Worm (Caenorhabditis elegans) whole organism, L4 larva: ENCODE results near the gene nkat-1.
A peak's percentile ranks its signal among the peaks of the same experiment; 100 is the strongest.

Experiments
- D1046.2 ChIP-seq: fragments of 200-800 bp; sonication (Bioruptor generic); IDR thresholded peaks from 2 replicates; pipeline ENCODE4 v1.3.6; 2022; ENCODE audit warnings: missing genetic modification characterization, missing compliant biosample characterization
- F10B5.3 ChIP-seq: sonication (generic microtip); optimal IDR thresholded peaks from 2 replicates; lab custom pipeline; 2016; ENCODE audit warnings: mild to moderate bottlenecking, missing genetic modification characterization, missing compliant biosample characterization
- F37D6.2 ChIP-seq: sonication (generic microtip); optimal IDR thresholded peaks from 2 replicates; lab custom pipeline; 2016; ENCODE audit warnings: mild to moderate bottlenecking, missing genetic modification characterization, missing compliant biosample characterization
- F49E8.2 ChIP-seq: sonication (generic microtip); optimal IDR thresholded peaks from 2 replicates; lab custom pipeline; 2016; ENCODE audit warnings: missing compliant biosample characterization, mild to moderate bottlenecking, missing genetic modification characterization, borderline replicate concordance
- R02D3.7 ChIP-seq: fragments of 150-350 bp; sonication (generic microtip); optimal IDR thresholded peaks from 3 replicates; lab custom pipeline; 2014; ENCODE audit warnings: missing biosample characterization, missing genetic modification characterization
- T20F7.1 ChIP-seq: fragments of 200-800 bp; sonication (Bioruptor generic); optimal IDR thresholded peaks from 2 replicates; lab custom pipeline; 2018; ENCODE audit warnings: mild to moderate bottlenecking, missing genetic modification characterization, missing compliant biosample characterization
- T26A8.4 ChIP-seq: fragments of 200-800 bp; sonication (Bioruptor generic); IDR thresholded peaks from 2 replicates; pipeline ENCODE4 v1.3.6; 2022; ENCODE audit warnings: missing genetic modification characterization, missing compliant biosample characterization
- aha-1 ChIP-seq: fragments of 150-350 bp; peaks from one replicate; lab custom pipeline; 2014; ENCODE audit warnings: missing biosample characterization, missing genetic modification characterization
- ama-1 ChIP-seq: fragments of 150-350 bp; optimal IDR thresholded peaks from 2 replicates; lab custom pipeline; 2014; ENCODE audit warnings: inconsistent platforms, mixed read lengths
- attf-4 ChIP-seq: sonication (generic microtip); optimal IDR thresholded peaks from 3 replicates; lab custom pipeline; 2017; ENCODE audit warnings: missing biosample characterization, missing genetic modification characterization
- ceh-44 ChIP-seq: fragments of 200-800 bp; sonication (Bioruptor generic); IDR thresholded peaks from 2 replicates; pipeline ENCODE4 v1.3.6; 2022; ENCODE audit warnings: missing genetic modification reagents, missing genetic modification characterization, missing compliant biosample characterization
- ceh-82 ChIP-seq: sonication (generic microtip); optimal IDR thresholded peaks from 2 replicates; lab custom pipeline; 2017; ENCODE audit warnings: missing biosample characterization, missing genetic modification characterization
- dmd-8 ChIP-seq: fragments of 200-800 bp; sonication (Bioruptor generic); IDR thresholded peaks from 2 replicates; pipeline ENCODE4 v1.3.6; 2022; ENCODE audit warnings: missing genetic modification characterization, missing compliant biosample characterization
- egl-27 ChIP-seq: sonication (generic microtip); optimal IDR thresholded peaks from 3 replicates; lab custom pipeline; 2017; ENCODE audit warnings: missing biosample characterization, missing genetic modification reagents, missing genetic modification characterization
- hlh-30 ChIP-seq: sonication (generic microtip); optimal IDR thresholded peaks from 2 replicates; lab custom pipeline; 2017; ENCODE audit warnings: antibody characterized with exemption, mild to moderate bottlenecking, missing genetic modification characterization, missing compliant biosample characterization; ENCODE audit not compliant: insufficient read depth
- hmg-1.1 ChIP-seq: fragments of 200-800 bp; sonication (Bioruptor generic); IDR thresholded peaks from 2 replicates; pipeline ENCODE4 v1.3.6; 2022; ENCODE audit warnings: missing genetic modification reagents, missing genetic modification characterization, missing compliant biosample characterization
- jun-1 ChIP-seq: fragments of 150-350 bp; optimal IDR thresholded peaks from 2 replicates; lab custom pipeline; 2014; ENCODE audit warnings: missing biosample characterization, missing genetic modification reagents, missing genetic modification characterization
- lin-1 ChIP-seq: fragments of 200-800 bp; sonication (Bioruptor generic); IDR thresholded peaks from 2 replicates; pipeline ENCODE4 v1.3.6; 2022; ENCODE audit warnings: missing genetic modification reagents, missing genetic modification characterization, missing compliant biosample characterization
- lin-13 ChIP-seq: fragments of 150-350 bp; optimal IDR thresholded peaks from 2 replicates; lab custom pipeline; 2014; ENCODE audit warnings: missing biosample characterization, missing genetic modification reagents, missing genetic modification characterization
- lin-15B ChIP-seq: fragments of 150-350 bp; sonication (generic microtip); optimal IDR thresholded peaks from 3 replicates; lab custom pipeline; 2014; ENCODE audit warnings: missing biosample characterization, missing genetic modification characterization
- lin-39 ChIP-seq: fragments of 150-350 bp; optimal IDR thresholded peaks from 2 replicates; lab custom pipeline; 2014; ENCODE audit warnings: missing biosample characterization, missing genetic modification reagents, missing genetic modification characterization
- lsy-2 ChIP-seq, 2 experiments: fragments of 150-350 bp in 1 of 2; sonication (generic microtip) in 1 of 2; optimal IDR thresholded peaks; 2 replicates each; lab custom pipeline; 2014 to 2017; ENCODE audit warnings: missing biosample characterization in 2 of 2, missing genetic modification characterization in 2 of 2
- madf-9 ChIP-seq: fragments of 200-800 bp; sonication (Bioruptor generic); conservative IDR thresholded peaks from 2 replicates; pipeline ENCODE4 v1.3.6; 2022; ENCODE audit warnings: missing genetic modification reagents, missing genetic modification characterization, missing compliant biosample characterization
- mdl-1 ChIP-seq, 2 experiments: fragments of 150-350 bp in 1 of 2; sonication (generic microtip) in 1 of 2; optimal IDR thresholded peaks; 2 replicates each; lab custom pipeline; 2014 to 2017; ENCODE audit warnings: missing biosample characterization in 2 of 2, missing genetic modification characterization in 2 of 2
- mdt-29 ChIP-seq: fragments of 200-800 bp; sonication (Bioruptor generic); IDR thresholded peaks from 2 replicates; pipeline ENCODE4 v1.3.6; 2022; ENCODE audit warnings: missing genetic modification reagents, missing genetic modification characterization, missing compliant biosample characterization
- mes-2 ChIP-seq: sonication (generic microtip); optimal IDR thresholded peaks from 2 replicates; lab custom pipeline; 2016; ENCODE audit warnings: missing genotype, mild to moderate bottlenecking, missing genetic modification characterization, missing compliant biosample characterization; ENCODE audit not compliant: poor library complexity, severe bottlenecking
- nhr-10 ChIP-seq: fragments of 150-350 bp; optimal IDR thresholded peaks from 2 replicates; lab custom pipeline; 2014; ENCODE audit warnings: missing biosample characterization, missing genetic modification characterization
- nhr-102 ChIP-seq: sonication (generic microtip); optimal IDR thresholded peaks from 2 replicates; lab custom pipeline; 2016; ENCODE audit warnings: mild to moderate bottlenecking, missing genetic modification characterization, moderate library complexity, missing compliant biosample characterization
- nhr-11 ChIP-seq: fragments of 150-350 bp; optimal IDR thresholded peaks from 2 replicates; lab custom pipeline; 2014; ENCODE audit warnings: missing biosample characterization, missing genetic modification characterization
- nhr-111 ChIP-seq: fragments of 200-800 bp; sonication (Bioruptor generic); optimal IDR thresholded peaks from 2 replicates; lab custom pipeline; 2018; ENCODE audit warnings: mild to moderate bottlenecking, missing genetic modification characterization, missing compliant biosample characterization
- nhr-28 ChIP-seq: fragments of 150-350 bp; optimal IDR thresholded peaks from 2 replicates; lab custom pipeline; 2014; ENCODE audit warnings: missing biosample characterization, missing genetic modification characterization
- nhr-6 ChIP-seq: fragments of 150-350 bp; optimal IDR thresholded peaks from 2 replicates; lab custom pipeline; 2014; ENCODE audit warnings: missing biosample characterization, missing genetic modification characterization
- rbr-2 ChIP-seq: sonication (generic microtip); optimal IDR thresholded peaks from 2 replicates; lab custom pipeline; 2016; ENCODE audit warnings: missing genotype, missing genetic modification characterization, missing compliant biosample characterization
- snpc-1.2 ChIP-seq: fragments of 200-800 bp; sonication (Bioruptor generic); IDR thresholded peaks from 2 replicates; pipeline ENCODE4 v1.3.6; 2022; ENCODE audit warnings: missing genetic modification reagents, missing genetic modification characterization, missing compliant biosample characterization
- spr-1 ChIP-seq: sonication (generic microtip); optimal IDR thresholded peaks from 2 replicates; lab custom pipeline; 2016; ENCODE audit warnings: mild to moderate bottlenecking, missing genetic modification characterization, missing compliant biosample characterization
- tra-1 ChIP-seq: fragments of 200-800 bp; sonication (Bioruptor generic); IDR thresholded peaks from 2 replicates; pipeline ENCODE4 v1.3.6; 2022; ENCODE audit warnings: missing genetic modification reagents, missing genetic modification characterization, missing compliant biosample characterization
- unc-130 ChIP-seq: sonication (generic microtip); optimal IDR thresholded peaks from 2 replicates; lab custom pipeline; 2016; ENCODE audit warnings: missing genetic modification reagents, missing genetic modification characterization, missing compliant biosample characterization
- unc-39 ChIP-seq: sonication (generic microtip); optimal IDR thresholded peaks from 2 replicates; lab custom pipeline; 2017; ENCODE audit warnings: missing biosample characterization, missing genetic modification characterization
- unc-62 ChIP-seq, 3 experiments: fragments of 150-350 bp in 1 of 3; sonication (generic microtip); optimal IDR thresholded peaks in 2 of 3; peaks in 1 of 3; 1 replicate in 1 of 3; 2 replicates in 2 of 3; lab custom pipeline; 2014 to 2017; ENCODE audit warnings: missing biosample characterization in 3 of 3, missing genetic modification characterization in 3 of 3, missing genetic modification reagents in 3 of 3, missing genotype in 1 of 3

The nkat-1 gene

DNA sequence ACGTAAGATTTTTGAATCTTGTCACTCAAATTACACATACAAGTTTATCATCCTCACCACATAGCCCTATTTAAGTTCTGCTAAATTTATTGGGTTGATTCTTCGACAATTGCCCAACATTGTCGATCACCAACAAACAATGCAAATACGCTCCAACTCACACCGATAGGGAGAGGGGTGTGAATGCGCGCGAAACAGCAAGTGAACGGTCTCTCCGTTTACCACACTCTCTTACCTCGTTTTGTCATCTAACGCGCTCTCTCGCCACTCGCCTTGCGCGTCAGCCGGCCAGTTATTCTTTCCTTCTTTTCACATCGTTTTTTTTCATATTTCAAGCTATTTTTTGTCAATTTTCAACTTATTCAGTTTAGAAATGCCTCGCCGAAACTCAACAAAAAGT lies 38.0 kb downstream of the nkat-1 start, which contains the start of gene F16B12.6 (continued):
- TF ChIP-seq nhr-102 (tag; lab: Kevin White, UChicago) (no peak), F37D6.2 (tag; lab: Kevin White, UChicago) (peak; percentile 30), lin-39 (no peak), lsy-2 (tag; optimal IDR thresholded peaks at IDR 0.05; lab: Kevin White, UChicago) (peak; percentile 32 to 84), aha-1 (tag; lab: Kevin White, UChicago) (peak; percentile 95), lin-13 (GFP tag; lab: Kevin White, UChicago) (peak; percentile 80), mdl-1 (tag; optimal IDR thresholded peaks at IDR 0.05; lab: Kevin White, UChicago) (peak in 1 of 2 experiments; percentile 19), mes-2 (peak; percentile 77), T26A8.4 (GFP tag; lab: Robert Waterston, UW) (peak; percentile 47; the same call in 1 of the 2 replicates), nhr-11 (tag; lab: Kevin White, UChicago) (peak; percentile 57), egl-27 (tag; lab: Kevin White, UChicago) (no peak), T20F7.1 (GFP tag; lab: Kevin White, UChicago) (no peak), attf-4 (no peak), F49E8.2 (tag; lab: Kevin White, UChicago) (no peak), jun-1 (tag; lab: Kevin White, UChicago) (no peak), snpc-1.2 (GFP tag; lab: Robert Waterston, UW) (no peak), mdt-29 (GFP tag; lab: Robert Waterston, UW) (no peak), R02D3.7 (tag; lab: Kevin White, UChicago) (no peak), unc-39 (tag; lab: Kevin White, UChicago) (no peak), rbr-2 (tag; lab: Kevin White, UChicago) (peak; percentile 79), D1046.2 (GFP tag; lab: Robert Waterston, UW) (no peak), nhr-28 (tag; lab: Kevin White, UChicago) (peak; percentile 51), spr-1 (no peak), tra-1 (no peak), ceh-82 (tag; lab: Kevin White, UChicago) (no peak), unc-130 (GFP tag; lab: Kevin White, UChicago) (no peak)

DNA sequence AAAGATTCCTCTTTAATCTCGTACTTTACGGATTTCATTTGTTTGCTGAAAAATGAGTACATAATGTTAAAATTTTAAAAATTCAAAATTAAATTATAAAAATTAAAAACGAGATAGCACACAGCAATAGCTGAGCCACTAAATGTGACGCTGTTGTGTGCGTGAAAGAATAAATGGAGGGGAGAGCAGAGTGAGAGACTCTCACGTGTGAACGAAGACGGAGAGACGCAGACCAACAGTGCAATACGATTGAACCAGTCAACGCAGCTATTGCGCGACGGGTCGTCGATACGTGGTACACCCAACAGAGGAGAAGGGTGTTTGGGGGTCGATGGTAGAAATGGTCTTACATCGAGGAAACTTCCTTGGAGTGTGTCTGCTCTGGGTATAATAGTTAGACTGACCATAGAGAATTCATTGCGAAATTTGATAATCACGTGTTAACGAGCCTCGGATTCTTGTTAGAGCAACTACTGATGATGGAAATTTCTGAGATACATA lies 41.3 kb downstream of the nkat-1 start, which contains the start of gene F16B12.4:
TSS of gene F16B12.4 (minus strand) at position 51 of the 501 bp plus-strand sequence.
- TF ChIP-seq madf-9 (GFP tag; lab: Robert Waterston, UW) (no peak), lin-1 (GFP tag; lab: Robert Waterston, UW) (no peak), ceh-44 (no peak), dmd-8 (GFP tag; lab: Robert Waterston, UW) (peak; percentile 52; the same call in 1 of the 2 replicates), aha-1 (tag; lab: Kevin White, UChicago) (peak; percentile 96), F10B5.3 (no peak), hlh-30 (tag; lab: Kevin White, UChicago) (peak; percentile 66), hmg-1.1 (peak; percentile 53)

DNA sequence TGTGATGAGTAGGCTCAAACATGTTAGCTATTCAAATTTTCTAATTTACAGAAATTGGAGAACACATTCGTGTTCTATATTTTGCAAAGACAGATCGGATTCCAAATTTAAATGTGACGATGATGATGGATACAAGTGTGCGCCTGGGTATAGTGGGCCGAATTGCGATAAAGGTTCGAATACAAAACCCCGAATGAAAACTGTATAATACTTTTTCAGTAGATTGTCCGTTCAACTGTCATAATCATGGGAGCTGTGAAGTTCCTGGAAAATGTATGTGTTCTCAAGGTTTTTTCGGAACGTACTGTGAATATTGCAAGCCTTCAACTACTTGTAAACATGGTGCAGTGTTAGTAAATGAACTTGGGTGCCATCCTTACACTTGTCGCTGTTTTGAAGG lies 49.0 kb downstream of the nkat-1 start:
- no peak for TF ChIP-seq nhr-111
- TF ChIP-seq lsy-2 (tag; optimal IDR thresholded peaks at IDR 0.05; lab: Kevin White, UChicago) = no peak
- TF ChIP-seq rbr-2 (tag; lab: Kevin White, UChicago) = no peak
- peak in 1 of 2 experiments; percentile 84 for TF ChIP-seq unc-62 (GFP tag; optimal IDR thresholded peaks at IDR 0.05 in 1 of 2; lab: Kevin White, UChicago)
- no peak for TF ChIP-seq unc-62 (tag; optimal IDR thresholded peaks at IDR 0.05; lab: Kevin White, UChicago)

DNA sequence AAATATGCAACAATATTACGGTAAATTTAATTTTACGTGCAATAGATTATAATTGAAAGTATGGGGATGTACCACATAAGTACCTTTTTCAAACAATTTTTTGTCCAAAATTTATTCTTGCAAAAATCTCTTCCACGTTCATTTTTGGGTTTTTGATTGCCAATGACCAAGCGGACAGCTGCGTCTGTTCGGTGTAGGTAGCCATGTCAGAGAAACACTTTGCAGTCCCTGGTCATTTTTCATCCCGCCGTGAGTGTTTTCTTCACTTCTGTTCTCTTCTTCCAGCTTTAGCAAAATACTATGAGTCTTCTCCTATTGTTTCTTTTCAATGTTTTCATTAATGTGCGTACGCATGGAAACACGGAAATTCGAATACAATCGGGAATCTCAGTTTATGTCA lies 49.9 kb downstream of the nkat-1 start, which contains the start of gene dsl-4:
TSS of gene dsl-4 (plus strand) at position 301 of the 400 bp plus-strand sequence.
- TF ChIP-seq nhr-10 (tag; lab: Kevin White, UChicago) (no peak), lin-15B (tag; lab: Kevin White, UChicago) (no peak), hlh-30 (tag; lab: Kevin White, UChicago) (no peak), ama-1 (no peak), mdl-1 (tag; optimal IDR thresholded peaks at IDR 0.05; lab: Kevin White, UChicago) (no peak), nhr-6 (tag; lab: Kevin White, UChicago) (no peak)
